Fruit fly (Drosophila melanogaster) S2 (cell line): ENCODE data around the gene CG7945.

ENCODE experiments used
- CG8478 ChIP-seq: fragments of >200 bp; optimal IDR thresholded peaks from 2 replicates; lab custom pipeline; 2018
- CTCF ChIP-seq, 2 experiments: fragments of >200 bp; optimal IDR thresholded peaks; 2 replicates each; lab custom pipeline; 2018

DNA sequence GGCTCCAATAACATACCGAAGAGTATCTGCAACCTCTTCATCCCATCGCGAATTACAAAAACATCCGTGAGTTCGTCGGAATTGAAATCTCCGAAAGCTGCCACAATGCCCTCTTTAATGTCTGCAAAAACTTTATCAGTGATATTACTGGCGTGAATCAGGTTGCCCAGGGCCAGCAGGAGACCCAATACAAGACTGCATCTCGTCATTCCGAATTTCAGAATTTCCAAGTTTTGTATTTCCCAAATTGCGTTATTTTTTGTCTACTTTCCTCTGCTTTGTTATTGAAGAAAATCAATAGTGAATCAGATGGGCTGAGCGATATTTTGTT, 38.8 kb upstream of the CG7945 start:
- no peak for TF ChIP-seq CG8478
- no peak for TF ChIP-seq CTCF (optimal IDR thresholded peaks at IDR 0.05; lab: Kevin White, UChicago)
